Worm (Caenorhabditis elegans) whole organism, mixed stage, embryonic: ENCODE results near the gene Y79H2A.4.

Source experiments
- M03D4.4 ChIP-seq: sonication (generic microtip); optimal IDR thresholded peaks from 2 replicates; lab custom pipeline; 2017; ENCODE audit warnings: mild to moderate bottlenecking, missing genetic modification characterization, missing compliant biosample characterization
- bed-3 ChIP-seq: fragments of 200-800 bp; sonication (Bioruptor generic); optimal IDR thresholded peaks from 3 replicates; lab custom pipeline; 2018; ENCODE audit warnings: mild to moderate bottlenecking, missing genetic modification characterization, moderate library complexity, missing compliant biosample characterization
- blmp-1 ChIP-seq: fragments of 150-350 bp; optimal IDR thresholded peaks from 2 replicates; lab custom pipeline; 2014; ENCODE audit warnings: missing biosample characterization, missing genetic modification characterization
- ceh-39 ChIP-seq: fragments of 150-350 bp; optimal IDR thresholded peaks from 2 replicates; lab custom pipeline; 2014; ENCODE audit warnings: missing biosample characterization, missing genetic modification characterization
- ceh-43 ChIP-seq: fragments of 200-800 bp; sonication (Bioruptor generic); optimal IDR thresholded peaks from 2 replicates; lab custom pipeline; 2018; ENCODE audit warnings: mild to moderate bottlenecking, missing genetic modification characterization, moderate library complexity, missing compliant biosample characterization
- ceh-83 ChIP-seq: fragments of 200-800 bp; sonication (Bioruptor generic); optimal IDR thresholded peaks from 2 replicates; lab custom pipeline; 2018; ENCODE audit warnings: mild to moderate bottlenecking, missing genetic modification characterization, missing compliant biosample characterization
- ces-1 ChIP-seq: fragments of 150-350 bp; optimal IDR thresholded peaks from 2 replicates; lab custom pipeline; 2014; ENCODE audit warnings: missing biosample characterization, missing genetic modification reagents, missing genetic modification characterization
- cnd-1 ChIP-seq: fragments of 200-800 bp; sonication (Bioruptor generic); optimal IDR thresholded peaks from 2 replicates; lab custom pipeline; 2018; ENCODE audit warnings: mild to moderate bottlenecking, missing genetic modification characterization, missing compliant biosample characterization
- drap-1 ChIP-seq: fragments of 200-800 bp; sonication (Bioruptor generic); optimal IDR thresholded peaks from 3 replicates; lab custom pipeline; 2018; ENCODE audit warnings: mild to moderate bottlenecking, missing genetic modification characterization, missing compliant biosample characterization
- elt-1 ChIP-seq: sonication (generic microtip); optimal IDR thresholded peaks from 2 replicates; lab custom pipeline; 2017; ENCODE audit warnings: missing genetic modification characterization, mild to moderate bottlenecking, missing compliant biosample characterization, antibody characterized with exemption, moderate library complexity, borderline replicate concordance; ENCODE audit not compliant: insufficient read depth
- elt-3 ChIP-seq: fragments of 150-350 bp; optimal IDR thresholded peaks from 2 replicates; lab custom pipeline; 2014; ENCODE audit warnings: missing biosample characterization, missing genetic modification characterization
- flh-1 ChIP-seq: fragments of 200-800 bp; sonication (Bioruptor generic); optimal IDR thresholded peaks from 2 replicates; lab custom pipeline; 2018; ENCODE audit warnings: mild to moderate bottlenecking, missing genetic modification characterization, moderate library complexity, missing compliant biosample characterization
- ham-2 ChIP-seq: fragments of 200-800 bp; sonication (Bioruptor generic); optimal IDR thresholded peaks from 2 replicates; lab custom pipeline; 2018; ENCODE audit warnings: mild to moderate bottlenecking, missing genetic modification characterization, missing compliant biosample characterization
- hlh-1 ChIP-seq: fragments of 150-350 bp; optimal IDR thresholded peaks from 2 replicates; lab custom pipeline; 2014; ENCODE audit warnings: missing biosample characterization, missing genetic modification reagents, missing genetic modification characterization
- lin-13 ChIP-seq: fragments of 150-350 bp; optimal IDR thresholded peaks from 2 replicates; lab custom pipeline; 2014; ENCODE audit warnings: missing biosample characterization, missing genetic modification characterization
- lin-32 ChIP-seq: fragments of 200-800 bp; sonication (Bioruptor generic); optimal IDR thresholded peaks from 2 replicates; lab custom pipeline; 2018; ENCODE audit warnings: mild to moderate bottlenecking, missing genetic modification characterization, missing compliant biosample characterization
- lsy-2 ChIP-seq: fragments of 150-350 bp; optimal IDR thresholded peaks from 2 replicates; lab custom pipeline; 2014; ENCODE audit warnings: missing biosample characterization, missing genetic modification characterization
- mab-5 ChIP-seq: fragments of 150-350 bp; optimal IDR thresholded peaks from 2 replicates; lab custom pipeline; 2014; ENCODE audit warnings: missing biosample characterization, missing genetic modification characterization
- mep-1 ChIP-seq: fragments of 150-350 bp; optimal IDR thresholded peaks from 2 replicates; lab custom pipeline; 2017; ENCODE audit warnings: missing biosample characterization, missing genetic modification reagents, missing genetic modification characterization, inconsistent platforms
- mls-2 ChIP-seq: sonication (generic microtip); optimal IDR thresholded peaks from 2 replicates; lab custom pipeline; 2016; ENCODE audit warnings: mild to moderate bottlenecking, missing genetic modification characterization, moderate library complexity, missing compliant biosample characterization
- nhr-237 ChIP-seq: fragments of 150-350 bp; optimal IDR thresholded peaks from 2 replicates; lab custom pipeline; 2014; ENCODE audit warnings: missing biosample characterization, missing genetic modification characterization
- nhr-28 ChIP-seq: fragments of 150-350 bp; optimal IDR thresholded peaks from 2 replicates; lab custom pipeline; 2014; ENCODE audit warnings: missing biosample characterization, missing genetic modification characterization
- nhr-76 ChIP-seq: sonication (generic microtip); optimal IDR thresholded peaks from 2 replicates; lab custom pipeline; 2017; ENCODE audit warnings: missing biosample characterization, missing genetic modification characterization
- sem-2 ChIP-seq: fragments of 200-800 bp; sonication (Bioruptor generic); optimal IDR thresholded peaks from 2 replicates; lab custom pipeline; 2018; ENCODE audit warnings: mild to moderate bottlenecking, missing genetic modification characterization, missing compliant biosample characterization
- snpc-4 ChIP-seq: fragments of 150-350 bp; optimal IDR thresholded peaks from 2 replicates; lab custom pipeline; 2014; ENCODE audit warnings: missing biosample characterization, missing genetic modification characterization
- sptf-1 ChIP-seq: sonication (generic microtip); optimal IDR thresholded peaks from 2 replicates; lab custom pipeline; 2017; ENCODE audit warnings: mild to moderate bottlenecking, missing genetic modification characterization, moderate library complexity, missing compliant biosample characterization
- tbx-8 ChIP-seq: fragments of 200-800 bp; sonication (Bioruptor generic); optimal IDR thresholded peaks from 2 replicates; lab custom pipeline; 2018; ENCODE audit warnings: mild to moderate bottlenecking, missing genetic modification characterization, moderate library complexity, missing compliant biosample characterization
- unc-120 ChIP-seq: sonication (generic microtip); optimal IDR thresholded peaks from 2 replicates; lab custom pipeline; 2017; ENCODE audit warnings: missing genetic modification characterization, missing compliant biosample characterization; ENCODE audit not compliant: poor library complexity, severe bottlenecking
- unc-39 ChIP-seq: fragments of 150-350 bp; optimal IDR thresholded peaks from 2 replicates; lab custom pipeline; 2014; ENCODE audit warnings: missing biosample characterization, missing genetic modification characterization
- unc-62 ChIP-seq: fragments of 150-350 bp; optimal IDR thresholded peaks from 2 replicates; lab custom pipeline; 2014; ENCODE audit warnings: missing biosample characterization, missing genetic modification reagents, missing genetic modification characterization
- zip-8 ChIP-seq: fragments of 150-350 bp; optimal IDR thresholded peaks from 2 replicates; lab custom pipeline; 2014; ENCODE audit warnings: missing biosample characterization, missing genetic modification characterization
- ztf-11 ChIP-seq: fragments of 150-350 bp; optimal IDR thresholded peaks from 2 replicates; lab custom pipeline; 2014; ENCODE audit warnings: missing biosample characterization, missing genetic modification characterization

The Y79H2A.4 gene

ce11 chrIII:12009321-12009720 lies 31.8 kb upstream of the Y79H2A.4 start:
- TF ChIP-seq nhr-28, result no peak
- no peak for TF ChIP-seq ham-2 (GFP tag; lab: Kevin White, UChicago)
- no peak for TF ChIP-seq sptf-1 (tag; lab: Kevin White, UChicago)
- no peak for TF ChIP-seq snpc-4 (tag; lab: Kevin White, UChicago)
- no peak for TF ChIP-seq nhr-76 (tag; lab: Kevin White, UChicago)
- no peak for TF ChIP-seq ceh-83 (GFP tag; lab: Kevin White, UChicago)
- no peak for TF ChIP-seq mab-5 (tag; lab: Kevin White, UChicago)
- TF ChIP-seq cnd-1 (tag; lab: Kevin White, UChicago), result no peak
- no peak for TF ChIP-seq zip-8
- TF ChIP-seq bed-3 (GFP tag; lab: Kevin White, UChicago), result no peak
- TF ChIP-seq lin-13 (tag; lab: Kevin White, UChicago), result no peak
- TF ChIP-seq ces-1 (GFP tag; lab: Kevin White, UChicago), result no peak
- no peak for TF ChIP-seq mep-1 (tag; lab: Kevin White, UChicago)
- TF ChIP-seq lin-32 (GFP tag; lab: Kevin White, UChicago), result no peak
- TF ChIP-seq ceh-39 (tag; lab: Kevin White, UChicago), result no peak
- no peak for TF ChIP-seq drap-1 (GFP tag; lab: Kevin White, UChicago)
- no peak for TF ChIP-seq elt-1 (tag; lab: Kevin White, UChicago)

ce11 chrIII:12009764-12010163 lies 31.3 kb upstream of the Y79H2A.4 start:
- no peak for TF ChIP-seq elt-3 (tag; lab: Kevin White, UChicago)
- TF ChIP-seq ceh-39 (tag; lab: Kevin White, UChicago), result no peak
- no peak for TF ChIP-seq ceh-43 (GFP tag; lab: Kevin White, UChicago)
- no peak for TF ChIP-seq bed-3 (GFP tag; lab: Kevin White, UChicago)
- no peak for TF ChIP-seq lin-13 (tag; lab: Kevin White, UChicago)
- TF ChIP-seq M03D4.4 (tag; lab: Kevin White, UChicago), result no peak
- no peak for TF ChIP-seq zip-8
- no peak for TF ChIP-seq blmp-1 (tag; lab: Kevin White, UChicago)
- TF ChIP-seq ham-2 (GFP tag; lab: Kevin White, UChicago), result no peak
- TF ChIP-seq nhr-237 (tag; lab: Kevin White, UChicago), result no peak
- TF ChIP-seq ztf-11 (tag; lab: Kevin White, UChicago), result no peak
- no peak for TF ChIP-seq tbx-8
- no peak for TF ChIP-seq mep-1 (tag; lab: Kevin White, UChicago)

ce11 chrIII:12013054-12013453 lies 28.0 kb upstream of the Y79H2A.4 start:
- TF ChIP-seq nhr-76 (tag; lab: Kevin White, UChicago) (no peak), blmp-1 (tag; lab: Kevin White, UChicago) (no peak), elt-1 (tag; lab: Kevin White, UChicago) (no peak), lin-13 (tag; lab: Kevin White, UChicago) (no peak), bed-3 (GFP tag; lab: Kevin White, UChicago) (no peak), hlh-1 (tag; lab: Kevin White, UChicago) (no peak), mab-5 (tag; lab: Kevin White, UChicago) (no peak), lsy-2 (tag; lab: Kevin White, UChicago) (no peak)
- TF ChIP-seq, all 35 proteins: peak for 0

- TF ChIP-seq nhr-237 (tag; lab: Kevin White, UChicago) (no peak), ham-2 (GFP tag; lab: Kevin White, UChicago) (no peak), snpc-4 (tag; lab: Kevin White, UChicago) (no peak), mls-2 (tag; lab: Kevin White, UChicago) (no peak), unc-39 (tag; lab: Kevin White, UChicago) (no peak), mab-5 (tag; lab: Kevin White, UChicago) (no peak), lsy-2 (tag; lab: Kevin White, UChicago) (no peak), unc-62 (GFP tag; lab: Kevin White, UChicago) (no peak), ceh-83 (GFP tag; lab: Kevin White, UChicago) (no peak), flh-1 (GFP tag; lab: Kevin White, UChicago) (no peak), sem-2 (no peak), unc-120 (tag; lab: Kevin White, UChicago) (no peak), ceh-43 (GFP tag; lab: Kevin White, UChicago) (no peak), mep-1 (tag; lab: Kevin White, UChicago) (no peak), bed-3 (GFP tag; lab: Kevin White, UChicago) (no peak), elt-3 (tag; lab: Kevin White, UChicago) (no peak), zip-8 (no peak), ceh-39 (tag; lab: Kevin White, UChicago) (no peak), cnd-1 (tag; lab: Kevin White, UChicago) (no peak)
Observed at ce11 chrIII:12013718-12014117, 27.4 kb upstream of the Y79H2A.4 start.
